Worm (Caenorhabditis elegans) whole organism, young adult: ENCODE results near the gene F21H7.12.

Experiments
- B0019.2 ChIP-seq: fragments of 200-800 bp; sonication (Bioruptor generic); conservative IDR thresholded peaks from 2 replicates; pipeline ENCODE4 v1.3.6; 2022; ENCODE audit warnings: missing genetic modification reagents, missing genetic modification characterization, missing compliant biosample characterization
- B0261.1 ChIP-seq: sonication (generic microtip); optimal IDR thresholded peaks from 2 replicates; lab custom pipeline; 2016; ENCODE audit warnings: mild to moderate bottlenecking, missing genetic modification characterization, moderate library complexity, missing compliant biosample characterization
- F23B12.7 ChIP-seq: sonication (generic microtip); optimal IDR thresholded peaks from 2 replicates; lab custom pipeline; 2017; ENCODE audit warnings: missing genetic modification characterization, mild to moderate bottlenecking, missing compliant biosample characterization, antibody characterized with exemption, moderate library complexity; ENCODE audit not compliant: insufficient read depth
- F37B4.10 ChIP-seq: fragments of 200-800 bp; sonication (Bioruptor generic); IDR thresholded peaks from 2 replicates; pipeline ENCODE4 v1.3.6; 2022; ENCODE audit warnings: missing genetic modification characterization, missing compliant biosample characterization
- F49E8.2 ChIP-seq: sonication (generic microtip); optimal IDR thresholded peaks from 3 replicates; lab custom pipeline; 2017; ENCODE audit warnings: missing genetic modification characterization, mild to moderate bottlenecking, missing compliant biosample characterization, antibody characterized with exemption, moderate library complexity; ENCODE audit not compliant: insufficient read depth
- K11D2.4 ChIP-seq: fragments of 200-800 bp; sonication (Bioruptor generic); IDR thresholded peaks from 2 replicates; pipeline ENCODE4 v1.3.6; 2022; ENCODE audit warnings: missing genetic modification reagents, missing genetic modification characterization, missing compliant biosample characterization
- T26A5.8 ChIP-seq: sonication (generic microtip); optimal IDR thresholded peaks from 2 replicates; lab custom pipeline; 2016; ENCODE audit warnings: missing genetic modification characterization, missing compliant biosample characterization
- Y53F4B.3 ChIP-seq: fragments of 200-800 bp; sonication (Bioruptor generic); IDR thresholded peaks from 2 replicates; pipeline ENCODE4 v1.3.6; 2022; ENCODE audit warnings: missing genetic modification reagents, missing genetic modification characterization, missing compliant biosample characterization
- Y53G8AR.9 ChIP-seq: fragments of 200-800 bp; sonication (Bioruptor generic); conservative IDR thresholded peaks from 2 replicates; pipeline ENCODE4 v1.3.6; 2022; ENCODE audit warnings: missing genetic modification reagents, missing genetic modification characterization, missing compliant biosample characterization
- Y56A3A.18 ChIP-seq: fragments of 200-800 bp; sonication (Bioruptor generic); IDR thresholded peaks from 2 replicates; pipeline ENCODE4 v1.3.6; 2022; ENCODE audit warnings: missing genetic modification reagents, missing genetic modification characterization, missing compliant biosample characterization
- aptf-2 ChIP-seq: fragments of 200-800 bp; sonication (Bioruptor generic); conservative IDR thresholded peaks from 2 replicates; pipeline ENCODE4 v1.3.6; 2022; ENCODE audit warnings: missing genetic modification reagents, missing genetic modification characterization, missing compliant biosample characterization
- aptf-3 ChIP-seq: fragments of 200-800 bp; sonication (Bioruptor generic); IDR thresholded peaks from 2 replicates; pipeline ENCODE4 v1.3.6; 2022; ENCODE audit warnings: missing genetic modification characterization, missing compliant biosample characterization
- attf-3 ChIP-seq: fragments of 200-800 bp; sonication (Bioruptor generic); conservative IDR thresholded peaks from 2 replicates; pipeline ENCODE4 v1.3.6; 2022; ENCODE audit warnings: missing genetic modification reagents, missing genetic modification characterization, missing compliant biosample characterization
- attf-5 ChIP-seq: fragments of 200-800 bp; sonication (Bioruptor generic); optimal IDR thresholded peaks from 2 replicates; lab custom pipeline; 2018; ENCODE audit warnings: mild to moderate bottlenecking, missing genetic modification characterization, missing compliant biosample characterization
- ceh-79 ChIP-seq: sonication (generic microtip); optimal IDR thresholded peaks from 2 replicates; lab custom pipeline; 2017; ENCODE audit warnings: mild to moderate bottlenecking, missing genetic modification characterization, missing compliant biosample characterization
- dox-1 ChIP-seq: fragments of 200-800 bp; sonication (Bioruptor generic); IDR thresholded peaks from 2 replicates; pipeline ENCODE4 v1.3.6; 2022; ENCODE audit warnings: missing genetic modification reagents, missing genetic modification characterization, missing compliant biosample characterization
- dpff-1 ChIP-seq: sonication (generic microtip); optimal IDR thresholded peaks from 2 replicates; lab custom pipeline; 2017; ENCODE audit warnings: mild to moderate bottlenecking, missing genetic modification characterization, missing compliant biosample characterization
- efl-1 ChIP-seq: fragments of 150-350 bp; optimal IDR thresholded peaks from 2 replicates; lab custom pipeline; 2014; ENCODE audit warnings: missing biosample characterization, missing genetic modification reagents, missing genetic modification characterization
- ets-4 ChIP-seq: fragments of 200-800 bp; sonication (Bioruptor generic); optimal IDR thresholded peaks from 2 replicates; lab custom pipeline; 2018; ENCODE audit warnings: mild to moderate bottlenecking, missing genetic modification characterization, missing compliant biosample characterization
- him-1 ChIP-seq: sonication (generic microtip); optimal IDR thresholded peaks from 2 replicates; lab custom pipeline; 2016; ENCODE audit warnings: missing genotype, missing genetic modification reagents, missing genetic modification characterization, missing compliant biosample characterization
- hlh-26 ChIP-seq: fragments of 200-800 bp; sonication (Bioruptor generic); conservative IDR thresholded peaks from 2 replicates; pipeline ENCODE4 v1.3.6; 2022; ENCODE audit warnings: missing genetic modification reagents, missing genetic modification characterization, missing compliant biosample characterization
- hrde-1 ChIP-seq: sonication (generic microtip); optimal IDR thresholded peaks from 2 replicates; lab custom pipeline; 2016; ENCODE audit warnings: missing genetic modification characterization, mild to moderate bottlenecking, missing compliant biosample characterization, moderate library complexity, missing genotype, missing genetic modification reagents, borderline replicate concordance
- lin-54 ChIP-seq: fragments of 200-800 bp; sonication (Bioruptor generic); optimal IDR thresholded peaks from 2 replicates; lab custom pipeline; 2018; ENCODE audit warnings: mild to moderate bottlenecking, missing genetic modification characterization, missing compliant biosample characterization
- lir-1 ChIP-seq: fragments of 200-800 bp; sonication (Bioruptor generic); conservative IDR thresholded peaks from 2 replicates; pipeline ENCODE4 v1.3.6; 2022; ENCODE audit warnings: missing genetic modification reagents, missing genetic modification characterization, missing compliant biosample characterization
- lsy-27 ChIP-seq: sonication (generic microtip); optimal IDR thresholded peaks from 2 replicates; lab custom pipeline; 2017; ENCODE audit warnings: missing genetic modification characterization, mild to moderate bottlenecking, missing compliant biosample characterization, antibody characterized with exemption, missing genotype, borderline replicate concordance; ENCODE audit not compliant: insufficient read depth
- madf-10 ChIP-seq: sonication (generic microtip); optimal IDR thresholded peaks from 2 replicates; lab custom pipeline; 2016; ENCODE audit warnings: mild to moderate bottlenecking, missing genetic modification characterization, missing compliant biosample characterization
- madf-3 ChIP-seq: fragments of 200-800 bp; sonication (Bioruptor generic); IDR thresholded peaks from 2 replicates; pipeline ENCODE4 v1.3.6; 2022; ENCODE audit warnings: missing genetic modification reagents, missing genetic modification characterization, missing compliant biosample characterization
- madf-6 ChIP-seq: fragments of 200-800 bp; sonication (Bioruptor generic); IDR thresholded peaks from 2 replicates; pipeline ENCODE4 v1.3.6; 2022; ENCODE audit warnings: missing genetic modification reagents, missing genetic modification characterization, missing compliant biosample characterization
- nfya-1 ChIP-seq: sonication (generic microtip); optimal IDR thresholded peaks from 2 replicates; lab custom pipeline; 2017; ENCODE audit warnings: antibody characterized with exemption, missing compliant biosample characterization, missing genetic modification characterization, borderline replicate concordance; ENCODE audit not compliant: insufficient read depth
- nfya-2 ChIP-seq: fragments of 200-800 bp; sonication (Bioruptor generic); IDR thresholded peaks from 2 replicates; pipeline ENCODE4 v1.3.6; 2022; ENCODE audit warnings: missing genetic modification reagents, missing genetic modification characterization, missing compliant biosample characterization
- rcor-1 ChIP-seq: fragments of 200-800 bp; sonication (Bioruptor generic); IDR thresholded peaks from 2 replicates; pipeline ENCODE4 v1.3.6; 2022; ENCODE audit warnings: missing genetic modification reagents, missing genetic modification characterization, missing compliant biosample characterization
- repo-1 ChIP-seq: sonication (generic microtip); optimal IDR thresholded peaks from 2 replicates; lab custom pipeline; 2017; ENCODE audit warnings: mild to moderate bottlenecking, missing genetic modification characterization, missing compliant biosample characterization
- sdz-38 ChIP-seq: sonication (generic microtip); optimal IDR thresholded peaks from 2 replicates; lab custom pipeline; 2016; ENCODE audit warnings: missing genotype, missing genetic modification characterization, missing compliant biosample characterization
- sea-2 ChIP-seq: fragments of 200-800 bp; sonication (Bioruptor generic); IDR thresholded peaks from 2 replicates; pipeline ENCODE4 v1.3.6; 2022; ENCODE audit warnings: missing genetic modification characterization, missing compliant biosample characterization
- snpc-1.3 ChIP-seq: sonication (generic microtip); optimal IDR thresholded peaks from 2 replicates; lab custom pipeline; 2017; ENCODE audit warnings: missing genetic modification characterization, mild to moderate bottlenecking, missing compliant biosample characterization, antibody characterized with exemption, moderate library complexity, missing genotype, missing genetic modification reagents; ENCODE audit not compliant: insufficient read depth
- snpc-3.4 ChIP-seq: sonication (generic microtip); optimal IDR thresholded peaks from 2 replicates; lab custom pipeline; 2017; ENCODE audit warnings: missing genetic modification characterization, mild to moderate bottlenecking, missing compliant biosample characterization, antibody characterized with exemption, moderate library complexity, missing genotype, missing genetic modification reagents
- snpc-4 ChIP-seq, 5 experiments: fragments of 150-350 bp in 1 of 5; sonication (generic microtip) in 4 of 5; optimal IDR thresholded peaks; 2 replicates each; lab custom pipeline; 2014 to 2018; ENCODE audit warnings: missing genetic modification characterization in 5 of 5, missing biosample characterization in 3 of 5, antibody characterized with exemption in 2 of 5, mild to moderate bottlenecking in 2 of 5, missing compliant biosample characterization in 2 of 5, missing genotype in 2 of 5, moderate library complexity in 2 of 5, missing genetic modification reagents in 1 of 5
- tlf-1 ChIP-seq: fragments of 200-800 bp; sonication (Bioruptor generic); optimal IDR thresholded peaks from 2 replicates; lab custom pipeline; 2018; ENCODE audit warnings: mild to moderate bottlenecking, missing genetic modification characterization, missing compliant biosample characterization
- ztf-18 ChIP-seq: sonication (generic microtip); optimal IDR thresholded peaks from 2 replicates; lab custom pipeline; 2016; ENCODE audit warnings: missing genotype, mild to moderate bottlenecking, missing genetic modification characterization, missing compliant biosample characterization
- ztf-26 ChIP-seq: sonication (generic microtip); optimal IDR thresholded peaks from 2 replicates; lab custom pipeline; 2017; ENCODE audit warnings: missing genetic modification characterization, missing compliant biosample characterization
- ztf-3 ChIP-seq: fragments of 200-800 bp; sonication (Bioruptor generic); optimal IDR thresholded peaks from 2 replicates; lab custom pipeline; 2018; ENCODE audit warnings: mild to moderate bottlenecking, missing genetic modification characterization, missing compliant biosample characterization

The F21H7.12 gene

DNA sequence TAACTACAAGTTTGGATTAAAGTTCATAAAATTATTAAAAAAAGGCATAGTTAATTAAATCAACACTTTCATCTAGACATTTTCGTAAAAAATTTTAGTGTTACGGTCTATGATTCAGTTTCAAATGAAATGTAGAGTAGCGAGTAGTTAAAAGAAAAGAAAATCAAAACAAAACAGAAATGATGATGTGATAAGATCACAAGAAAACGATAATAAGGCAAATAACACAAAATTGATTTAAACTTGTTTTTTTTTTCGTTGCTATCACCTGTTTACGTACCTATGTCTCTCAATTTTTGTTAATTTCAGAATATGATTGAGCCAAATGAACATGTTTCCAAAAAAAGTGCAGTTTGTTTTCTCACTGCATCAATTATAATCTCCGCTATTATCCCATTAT lies at the start of gene F21H7.12, which contains the start of gene F21H7.2:
TSS of gene F21H7.12 (plus strand) at position 270 of the 400 bp plus-strand sequence.
TSS of gene F21H7.2 (minus strand) at position 101 of the 400 bp plus-strand sequence.
- TF ChIP-seq efl-1 (GFP tag; lab: Kevin White, UChicago): no peak
- TF ChIP-seq T26A5.8 (tag; lab: Kevin White, UChicago): no peak

DNA sequence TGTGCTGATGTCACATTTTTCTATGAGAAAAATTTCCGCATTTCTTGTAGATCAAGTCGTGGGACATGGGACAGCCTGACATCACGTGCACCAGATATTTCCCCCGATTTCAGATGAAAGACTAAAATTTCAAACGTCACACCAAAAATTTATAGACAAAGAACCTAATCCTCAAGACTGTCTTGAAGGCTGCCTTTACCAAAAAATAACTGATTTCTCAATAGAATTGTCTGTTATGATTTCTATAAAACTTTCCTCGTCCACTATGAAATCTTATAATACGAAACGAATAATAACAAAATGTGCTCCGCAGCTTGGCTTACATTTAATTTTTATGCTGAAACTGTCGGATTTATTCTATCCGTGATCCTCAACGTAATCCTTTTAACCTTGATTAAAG lies 49.6 kb upstream of the F21H7.12 start, which contains the start of gene str-106:
TSS of gene str-106 (plus strand) at position 301 of the 400 bp plus-strand sequence.
- no peak for TF ChIP-seq ets-4
- TF ChIP-seq madf-10: no peak
- no peak for TF ChIP-seq dpff-1 (tag; lab: Kevin White, UChicago)
- TF ChIP-seq lin-54 (GFP tag; lab: Kevin White, UChicago): no peak
- TF ChIP-seq B0019.2 (GFP tag; lab: Robert Waterston, UW): no peak
- TF ChIP-seq lsy-27 (tag; lab: Kevin White, UChicago): no peak
- no peak for TF ChIP-seq madf-3 (GFP tag; lab: Robert Waterston, UW)
- TF ChIP-seq dox-1 (GFP tag; lab: Robert Waterston, UW): no peak
- no peak for TF ChIP-seq madf-6
- TF ChIP-seq ztf-3 (GFP tag; lab: Kevin White, UChicago): no peak
- no peak for TF ChIP-seq snpc-1.3
- no peak for TF ChIP-seq him-1 (tag; lab: Kevin White, UChicago)
- no peak for TF ChIP-seq nfya-1 (tag; lab: Kevin White, UChicago)
- no peak for TF ChIP-seq ztf-26
- no peak for TF ChIP-seq ztf-18 (tag; lab: Kevin White, UChicago)
- TF ChIP-seq lir-1 (GFP tag; lab: Robert Waterston, UW): no peak
- no peak for TF ChIP-seq nfya-2 (GFP tag; lab: Robert Waterston, UW)

DNA sequence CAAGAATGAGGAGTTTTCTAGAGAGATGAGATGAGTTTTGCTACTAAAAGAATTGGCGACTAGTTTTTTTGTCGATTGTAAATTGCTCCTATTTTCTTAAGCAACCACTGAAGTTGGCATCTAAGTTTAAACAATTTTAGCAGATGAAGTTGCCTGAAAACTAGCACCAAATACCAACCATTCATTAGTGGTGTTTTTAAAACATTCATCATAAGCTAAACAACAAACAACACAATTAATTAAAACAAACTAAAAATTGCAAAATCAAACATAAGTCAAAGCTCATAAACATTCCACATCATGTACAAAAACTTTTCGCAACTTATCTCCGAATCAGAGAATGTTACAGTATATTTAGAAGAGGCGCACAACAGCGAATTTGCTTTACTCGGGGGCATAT lies 47.9 kb upstream of the F21H7.12 start, which contains the start of gene srz-13:
TSS of gene srz-13 (plus strand) at position 301 of the 400 bp plus-strand sequence.
- no peak for TF ChIP-seq F37B4.10
- TF ChIP-seq attf-5 (GFP tag; lab: Kevin White, UChicago): no peak
- no peak for TF ChIP-seq aptf-3
- no peak for TF ChIP-seq B0261.1 (tag; lab: Kevin White, UChicago)
- TF ChIP-seq Y56A3A.18 (GFP tag; lab: Robert Waterston, UW): no peak
- TF ChIP-seq snpc-4 (GFP tag; optimal IDR thresholded peaks at IDR 0.05; lab: Kevin White, UChicago): no peak
- no peak for TF ChIP-seq snpc-4 (tag; optimal IDR thresholded peaks at IDR 0.05; lab: Kevin White, UChicago)
- TF ChIP-seq Y53G8AR.9 (GFP tag; lab: Robert Waterston, UW): no peak
- no peak for TF ChIP-seq hlh-26 (GFP tag; lab: Robert Waterston, UW)
- TF ChIP-seq, all 124 proteins: peak for 0

DNA sequence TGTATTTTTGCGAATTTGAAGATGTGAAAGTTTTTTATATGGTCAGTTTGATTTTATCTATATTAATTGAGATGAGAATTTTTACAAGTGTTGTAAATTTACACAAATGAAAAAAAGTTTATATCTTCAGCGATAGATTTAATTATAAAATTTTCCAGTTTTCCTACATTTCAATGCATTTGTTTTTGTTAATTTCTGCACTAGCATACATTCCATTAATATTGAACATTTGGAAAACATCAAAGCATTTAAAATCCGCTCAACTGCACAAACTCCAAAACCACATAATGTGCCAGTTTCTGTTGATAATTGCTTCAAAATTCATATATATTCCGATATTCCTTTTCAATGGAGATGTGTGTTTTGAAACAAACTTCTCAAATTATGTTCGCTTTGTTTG lies 47.0 kb upstream of the F21H7.12 start, which contains the start of gene srh-277:
TSS of gene srh-277 (plus strand) at position 301 of the 400 bp plus-strand sequence.
- TF ChIP-seq F23B12.7 (tag; lab: Kevin White, UChicago) (no peak), sdz-38 (tag; lab: Kevin White, UChicago) (no peak), K11D2.4 (no peak), sea-2 (GFP tag; lab: Robert Waterston, UW) (no peak)

DNA sequence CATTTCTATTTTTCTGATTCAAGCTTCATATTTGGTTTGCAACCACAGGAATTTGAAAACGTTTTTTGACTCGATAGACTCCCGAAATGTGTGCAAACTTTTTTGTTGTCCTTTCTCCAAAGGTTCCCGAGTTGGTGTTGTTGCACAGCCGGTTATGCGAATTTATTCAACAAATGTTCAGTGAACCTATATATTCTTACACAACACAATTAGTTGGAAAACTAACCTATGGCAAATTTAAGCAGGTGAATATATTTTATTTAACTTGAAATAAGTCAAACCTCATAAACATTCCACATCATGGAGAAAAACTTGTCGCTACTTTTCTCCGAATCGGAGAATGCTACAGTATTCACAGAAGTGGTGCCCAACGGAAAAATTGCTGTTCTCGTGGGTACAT lies 46.6 kb upstream of the F21H7.12 start, which contains the start of gene srz-14:
TSS of gene srz-14 (plus strand) at position 301 of the 400 bp plus-strand sequence.
- TF ChIP-seq repo-1 (tag; lab: Kevin White, UChicago) (no peak), ets-4 (no peak), F49E8.2 (tag; lab: Kevin White, UChicago) (no peak), attf-3 (GFP tag; lab: Robert Waterston, UW) (no peak), snpc-3.4 (tag; lab: Kevin White, UChicago) (no peak), ceh-79 (tag; lab: Kevin White, UChicago) (no peak), aptf-2 (GFP tag; lab: Robert Waterston, UW) (no peak), rcor-1 (no peak), hrde-1 (tag; lab: Kevin White, UChicago) (no peak), B0261.1 (tag; lab: Kevin White, UChicago) (no peak), lsy-27 (tag; lab: Kevin White, UChicago) (no peak), ztf-3 (GFP tag; lab: Kevin White, UChicago) (no peak), tlf-1 (GFP tag; lab: Kevin White, UChicago) (no peak), Y53F4B.3 (GFP tag; lab: Robert Waterston, UW) (no peak)
- TF ChIP-seq, all 124 proteins: peak for 0
